Fruit fly (Drosophila melanogaster) whole organism, pupa: Measurements from ENCODE around the gene CG14817.

Source experiments
- CG10348 ChIP-seq: fragments of 200-800 bp; sonication (Bioruptor generic); IDR thresholded peaks from 2 replicates; pipeline ENCODE4 v1.3.6; 2022; ENCODE audit warnings: missing biosample characterization, missing genetic modification characterization
- CG12605 ChIP-seq: fragments of 200-800 bp; sonication (Bioruptor generic); IDR thresholded peaks from 2 replicates; pipeline ENCODE4 v1.3.6; 2022; ENCODE audit warnings: missing biosample characterization, missing genetic modification characterization
- CG13204 ChIP-seq: fragments of 200-800 bp; sonication (Bioruptor generic); optimal IDR thresholded peaks from 2 replicates; lab custom pipeline; 2018; ENCODE audit warnings: missing biosample characterization, mild to moderate bottlenecking, missing genetic modification characterization, moderate library complexity
- CG14655 ChIP-seq: fragments of 200-800 bp; sonication (Bioruptor generic); optimal IDR thresholded peaks from 3 replicates; lab custom pipeline; 2017; ENCODE audit warnings: mild to moderate bottlenecking, missing biosample characterization, missing genetic modification reagents, missing genetic modification characterization
- CG15710 ChIP-seq: fragments of 200-800 bp; sonication (Bioruptor generic); optimal IDR thresholded peaks from 2 replicates; lab custom pipeline; 2018; ENCODE audit warnings: missing biosample characterization, mild to moderate bottlenecking, missing genetic modification characterization, moderate library complexity
- CG17806 ChIP-seq: fragments of 200-800 bp; sonication (Bioruptor generic); optimal IDR thresholded peaks from 2 replicates; lab custom pipeline; 2018; ENCODE audit warnings: missing biosample characterization, mild to moderate bottlenecking, missing genetic modification characterization, moderate library complexity
- CG32121 ChIP-seq: fragments of 200-800 bp; sonication (Bioruptor generic); IDR thresholded peaks from 2 replicates; pipeline ENCODE4 v1.3.6; 2022; ENCODE audit warnings: missing biosample characterization, missing genetic modification characterization
- CG34367 ChIP-seq: fragments of 200-800 bp; sonication (Bioruptor generic); optimal IDR thresholded peaks from 2 replicates; lab custom pipeline; 2018; ENCODE audit warnings: missing biosample characterization, mild to moderate bottlenecking, missing genetic modification characterization
- CG4496 ChIP-seq: fragments of 200-800 bp; sonication (Bioruptor generic); IDR thresholded peaks from 3 replicates; pipeline ENCODE4 v1.3.6; 2022; ENCODE audit warnings: missing biosample characterization, missing genetic modification characterization
- CG8159 ChIP-seq: fragments of 200-800 bp; sonication (Bioruptor generic); optimal IDR thresholded peaks from 3 replicates; lab custom pipeline; 2018; ENCODE audit warnings: missing biosample characterization, mild to moderate bottlenecking, missing genetic modification characterization, moderate library complexity
- CG8301 ChIP-seq: fragments of 200-800 bp; sonication (Bioruptor generic); optimal IDR thresholded peaks from 2 replicates; lab custom pipeline; 2018; ENCODE audit warnings: missing biosample characterization, mild to moderate bottlenecking, missing genetic modification characterization
- CG9948 ChIP-seq: fragments of 200-800 bp; sonication (Bioruptor generic); optimal IDR thresholded peaks from 2 replicates; lab custom pipeline; 2018; ENCODE audit warnings: missing biosample characterization, mild to moderate bottlenecking, missing genetic modification characterization, moderate library complexity
- D1 ChIP-seq: fragments of 200-800 bp; sonication (Bioruptor generic); optimal IDR thresholded peaks from 2 replicates; lab custom pipeline; 2018; ENCODE audit warnings: missing biosample characterization, mild to moderate bottlenecking, missing genetic modification characterization, moderate library complexity
- EcR ChIP-seq: fragments of 200-800 bp; sonication (Bioruptor generic); optimal IDR thresholded peaks from 3 replicates; lab custom pipeline; 2019; ENCODE audit warnings: missing biosample characterization, missing genetic modification characterization, mild to moderate bottlenecking, moderate library complexity, missing genetic modification reagents
- Ets98B ChIP-seq: fragments of 200-800 bp; sonication (Bioruptor generic); IDR thresholded peaks from 2 replicates; pipeline ENCODE4 v1.3.6; 2022; ENCODE audit warnings: missing biosample characterization, missing genetic modification characterization
- Pif1A ChIP-seq: fragments of 200-800 bp; sonication (Bioruptor generic); optimal IDR thresholded peaks from 3 replicates; lab custom pipeline; 2016; ENCODE audit warnings: missing biosample characterization, missing genetic modification characterization
- Pif1B ChIP-seq: fragments of 200-800 bp; sonication (Bioruptor generic); optimal IDR thresholded peaks from 3 replicates; lab custom pipeline; 2016; ENCODE audit warnings: missing biosample characterization, missing genetic modification characterization
- Snoo ChIP-seq: fragments of 200-800 bp; sonication (Bioruptor generic); optimal IDR thresholded peaks from 3 replicates; lab custom pipeline; 2017; ENCODE audit warnings: missing biosample characterization, mild to moderate bottlenecking, missing genetic modification characterization, inconsistent platforms
- fd96Ca ChIP-seq: fragments of 200-800 bp; sonication (Bioruptor generic); IDR thresholded peaks from 3 replicates; pipeline ENCODE4 v1.3.6; 2022; ENCODE audit warnings: missing biosample characterization, missing genetic modification characterization
- gl ChIP-seq: fragments of 200-800 bp; sonication (Bioruptor generic); optimal IDR thresholded peaks from 2 replicates; lab custom pipeline; 2018; ENCODE audit warnings: missing biosample characterization, mild to moderate bottlenecking, missing genetic modification characterization
- rn ChIP-seq: fragments of 200-800 bp; sonication (Bioruptor generic); IDR thresholded peaks from 2 replicates; pipeline ENCODE4 v1.3.6; 2022; ENCODE audit warnings: missing biosample characterization, missing genetic modification characterization

Gene CG14817

DNA sequence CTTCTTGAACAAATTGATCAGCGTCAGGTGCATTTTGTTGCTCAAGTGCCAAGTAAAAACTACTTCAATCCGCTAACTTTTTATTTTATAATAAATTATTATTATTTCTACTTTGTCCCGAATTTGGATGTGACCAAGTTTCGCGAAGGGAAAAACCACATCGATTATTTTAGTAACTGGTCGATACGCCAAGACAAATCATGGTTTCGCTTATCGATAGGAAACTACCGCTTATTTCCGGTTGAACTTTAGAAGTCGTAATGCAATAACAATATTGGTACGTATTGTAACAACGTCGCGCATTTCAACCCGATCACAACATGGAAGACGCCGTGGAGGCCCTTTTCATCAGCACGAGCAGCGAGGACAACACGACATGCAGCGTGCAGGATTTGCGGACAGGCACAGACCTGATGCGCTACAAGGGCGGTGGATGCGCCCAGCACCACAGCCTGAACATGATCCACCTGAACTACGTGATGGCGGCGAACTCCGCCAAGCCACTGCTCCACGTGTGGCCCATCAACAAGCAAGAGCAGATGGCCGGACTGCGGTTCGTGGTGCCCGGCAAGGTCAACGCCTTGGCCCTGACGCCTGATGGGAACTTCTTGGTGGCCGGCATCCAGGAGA is at the start of gene CG14817, which contains the start of gene CG14805:
CG14817 (minus strand) TSS at position 164 of the 630 bp plus-strand sequence.
CG14805 (plus strand) TSS at position 211 of the 630 bp plus-strand sequence.
- TF ChIP-seq CG13204 (GFP tag; lab: Kevin White, UChicago), result no peak
- TF ChIP-seq CG9948, result no peak
- peak; percentile 62 for TF ChIP-seq EcR (GFP tag; lab: Kevin White, UChicago)
- peak; percentile 58 for TF ChIP-seq CG34367 (tag; lab: Kevin White, UChicago)
- TF ChIP-seq CG8159 (tag; lab: Kevin White, UChicago), result no peak
- TF ChIP-seq fd96Ca (GFP tag; lab: Robert Waterston, UW), result no peak
- no peak for TF ChIP-seq rn (GFP tag; lab: Robert Waterston, UW)
- peak; percentile 82 for TF ChIP-seq Snoo (tag; lab: Kevin White, UChicago)
- TF ChIP-seq CG32121, result no peak
- TF ChIP-seq CG12605 (GFP tag; lab: Robert Waterston, UW), result no peak
- no peak for TF ChIP-seq Pif1A (GFP tag; lab: Kevin White, UChicago)
- no peak for TF ChIP-seq D1 (tag; lab: Kevin White, UChicago)
- TF ChIP-seq Ets98B, result peak; percentile 8; the same call in 1 of the 2 replicates
- peak; percentile 76 for TF ChIP-seq CG4496 (GFP tag; lab: Robert Waterston, UW)
- TF ChIP-seq CG10348 (GFP tag; lab: Robert Waterston, UW), result no peak
- TF ChIP-seq CG17806 (tag; lab: Kevin White, UChicago), result peak; percentile 4
- TF ChIP-seq CG14655, result no peak
- peak; percentile 54 for TF ChIP-seq gl (tag; lab: Kevin White, UChicago)
- peak; percentile 34 for TF ChIP-seq CG15710 (tag; lab: Kevin White, UChicago)
- no peak for TF ChIP-seq Pif1B
- no peak for TF ChIP-seq CG8301 (tag; lab: Kevin White, UChicago)

DNA sequence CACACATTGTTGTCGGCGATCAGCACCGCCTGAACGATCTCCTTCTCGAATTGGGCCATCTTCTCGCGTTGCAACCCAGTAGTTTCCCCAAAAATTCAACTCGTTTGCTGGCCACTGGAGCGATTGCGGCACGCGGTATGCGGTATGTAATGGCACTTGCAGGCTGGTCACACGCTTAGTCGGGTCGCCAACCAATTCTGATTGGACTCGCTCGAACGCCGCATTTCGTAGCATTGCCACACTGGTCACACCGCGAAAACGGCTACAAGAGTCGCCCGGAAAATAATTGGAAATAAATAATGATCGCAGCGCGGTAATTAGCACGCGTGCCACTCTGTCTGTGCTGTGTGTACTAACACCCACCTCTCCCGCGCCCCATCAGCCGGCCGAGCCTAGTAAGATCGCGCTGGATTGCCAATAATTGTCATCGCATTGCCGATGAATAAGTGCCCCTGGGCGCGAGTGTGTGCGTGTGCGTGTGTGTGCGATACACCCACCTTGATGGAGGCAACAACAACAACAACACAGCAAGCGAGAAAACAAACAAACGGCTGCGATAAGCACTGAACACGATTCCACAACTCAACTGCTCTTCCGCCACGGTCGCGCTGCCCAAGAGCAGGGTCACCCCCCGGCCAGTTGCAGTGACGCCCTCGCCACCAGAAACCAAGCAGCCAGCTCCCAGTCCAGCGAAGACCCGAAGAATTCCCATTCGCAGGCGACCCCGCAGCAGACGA is 45.9 kb upstream of the CG14817 start, which contains the start of the genes eIF2Bepsilon and Ocrl:
eIF2Bepsilon (minus strand) TSS at position 110 of the 737 bp plus-strand sequence.
Ocrl (plus strand) TSS at position 217 of the 737 bp plus-strand sequence.
- TF ChIP-seq EcR (GFP tag; lab: Kevin White, UChicago), result peak; percentile 49
- no peak for TF ChIP-seq CG17806 (tag; lab: Kevin White, UChicago)

DNA sequence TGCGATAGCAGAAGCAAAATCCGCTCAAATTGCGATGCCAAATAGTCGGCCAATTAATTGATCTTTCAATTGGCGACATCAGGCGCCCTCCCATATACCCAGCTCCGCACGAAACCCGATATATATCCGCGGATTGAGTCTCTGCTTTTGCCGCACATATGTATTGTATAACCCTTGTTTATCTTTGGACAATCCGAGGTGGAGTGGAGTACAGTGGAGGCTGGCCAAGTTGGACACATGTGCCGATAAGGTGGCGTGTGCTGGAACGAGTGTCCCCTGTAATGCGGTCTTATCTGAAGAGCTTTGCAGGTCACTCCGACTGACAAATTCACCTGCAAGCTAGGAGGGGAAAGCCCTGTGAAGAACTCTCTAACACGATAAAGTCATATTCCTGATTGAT is 32.5 kb upstream of the CG14817 start:
- TF ChIP-seq D1 (tag; lab: Kevin White, UChicago) (no peak), CG14655 (no peak), Pif1B (no peak), Snoo (tag; lab: Kevin White, UChicago) (no peak), rn (GFP tag; lab: Robert Waterston, UW) (no peak), CG10348 (GFP tag; lab: Robert Waterston, UW) (no peak), CG32121 (no peak)

DNA sequence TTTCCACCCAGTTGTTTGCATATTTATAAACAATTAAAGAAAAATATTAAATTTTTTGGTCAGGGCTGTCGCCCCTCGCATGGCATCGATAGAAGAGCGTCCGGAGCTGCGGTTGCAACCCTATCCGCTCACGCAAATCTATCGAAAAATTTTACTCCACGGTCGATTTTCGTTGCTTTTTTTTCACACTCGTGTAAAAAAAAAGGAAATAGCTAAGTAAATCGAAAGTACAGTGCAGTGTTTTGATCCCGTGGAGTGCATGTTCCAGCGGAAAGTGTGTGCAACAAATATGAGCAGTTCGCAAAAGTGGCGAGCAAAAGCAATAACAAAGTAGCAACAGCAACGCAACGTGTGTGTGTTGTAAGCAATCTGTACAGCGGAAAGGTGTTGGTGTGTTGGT is 31.7 kb upstream of the CG14817 start, which contains the start of the genes Edem1 and Rbcn-3B:
Edem1 (minus strand) TSS at position 71 of the 400 bp plus-strand sequence.
Rbcn-3B (plus strand) TSS at position 164 of the 400 bp plus-strand sequence.
- peak; percentile 1 for TF ChIP-seq EcR (GFP tag; lab: Kevin White, UChicago)
- peak; percentile 67 for TF ChIP-seq CG12605 (GFP tag; lab: Robert Waterston, UW)
- TF ChIP-seq CG8301 (tag; lab: Kevin White, UChicago), result peak; percentile 41
- peak; percentile 39 for TF ChIP-seq CG15710 (tag; lab: Kevin White, UChicago)
- TF ChIP-seq CG4496 (GFP tag; lab: Robert Waterston, UW), result peak; percentile 52; the same call in 2 of the 3 replicates
- TF ChIP-seq CG8159 (tag; lab: Kevin White, UChicago), result no peak
- TF ChIP-seq CG17806 (tag; lab: Kevin White, UChicago), result peak; percentile 10
- peak; percentile 50 for TF ChIP-seq CG34367 (tag; lab: Kevin White, UChicago)
- no peak for TF ChIP-seq Pif1A (GFP tag; lab: Kevin White, UChicago)
- peak; percentile 72 for TF ChIP-seq gl (tag; lab: Kevin White, UChicago)
- peak; percentile 1 for TF ChIP-seq CG9948
- no peak for TF ChIP-seq CG13204 (GFP tag; lab: Kevin White, UChicago)
- no peak for TF ChIP-seq CG10348 (GFP tag; lab: Robert Waterston, UW)
- no peak for TF ChIP-seq rn (GFP tag; lab: Robert Waterston, UW)
- TF ChIP-seq Pif1B, result no peak
- no peak for TF ChIP-seq D1 (tag; lab: Kevin White, UChicago)
- no peak for TF ChIP-seq fd96Ca (GFP tag; lab: Robert Waterston, UW)
- peak; percentile 53 for TF ChIP-seq Ets98B
- no peak for TF ChIP-seq CG14655
- TF ChIP-seq Snoo (tag; lab: Kevin White, UChicago), result no peak
- TF ChIP-seq, all 21 proteins: peak for 10

DNA sequence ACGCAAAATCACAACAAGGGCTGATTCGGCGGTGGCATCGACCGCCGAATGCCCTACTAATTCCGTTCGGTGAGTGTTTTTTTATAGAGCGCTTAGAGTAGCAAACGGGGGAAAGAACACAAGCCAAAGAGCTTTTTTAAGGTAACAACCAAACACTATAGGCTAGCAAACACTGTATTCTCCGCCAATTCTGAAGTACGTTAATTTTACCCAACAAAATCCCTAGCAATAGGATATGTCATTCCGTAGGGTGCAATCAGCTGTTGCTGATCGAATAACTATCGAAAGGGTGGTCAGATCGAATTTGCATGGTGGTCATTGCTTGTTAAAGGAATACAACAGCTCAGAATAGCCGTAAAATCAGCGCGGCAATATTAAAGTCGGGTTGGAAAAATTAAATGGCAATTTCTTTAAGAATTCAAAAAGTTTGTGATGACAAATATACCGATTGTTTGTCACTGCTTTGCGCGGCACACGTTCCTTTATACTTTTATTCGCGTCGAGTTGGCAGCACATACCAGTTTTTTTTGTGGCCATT is 30.7 kb upstream of the CG14817 start, which contains the start of gene mip130:
mip130 (plus strand) TSS at position 513 of the 538 bp plus-strand sequence.
- TF ChIP-seq Pif1B, result peak; percentile 47
- TF ChIP-seq CG10348 (GFP tag; lab: Robert Waterston, UW), result no peak
- peak; percentile 21 for TF ChIP-seq gl (tag; lab: Kevin White, UChicago)
- TF ChIP-seq CG4496 (GFP tag; lab: Robert Waterston, UW), result peak; percentile 62; the same call in 2 of the 3 replicates
- TF ChIP-seq EcR (GFP tag; lab: Kevin White, UChicago), result peak; percentile 25
- TF ChIP-seq rn (GFP tag; lab: Robert Waterston, UW), result no peak
- peak; percentile 59 for TF ChIP-seq Pif1A (GFP tag; lab: Kevin White, UChicago)
- TF ChIP-seq Ets98B, result peak; percentile 50
- TF ChIP-seq CG32121, result peak; percentile 41; the same call in 1 of the 2 replicates
- peak; percentile 29 for TF ChIP-seq Snoo (tag; lab: Kevin White, UChicago)
- TF ChIP-seq fd96Ca (GFP tag; lab: Robert Waterston, UW), result peak; percentile 57; the same call in 1 of the 3 replicates
- TF ChIP-seq D1 (tag; lab: Kevin White, UChicago), result no peak
- TF ChIP-seq CG17806 (tag; lab: Kevin White, UChicago), result peak; percentile 48
- TF ChIP-seq CG13204 (GFP tag; lab: Kevin White, UChicago), result no peak
- TF ChIP-seq CG15710 (tag; lab: Kevin White, UChicago), result peak; percentile 54
- peak; percentile 63 for TF ChIP-seq CG8159 (tag; lab: Kevin White, UChicago)
- TF ChIP-seq CG8301 (tag; lab: Kevin White, UChicago), result peak; percentile 59
- TF ChIP-seq CG34367 (tag; lab: Kevin White, UChicago), result peak; percentile 40
- TF ChIP-seq CG9948, result peak; percentile 44
